Worm (Caenorhabditis elegans) whole organism, L3 larva: ENCODE data around the gene C05D10.4.

Source experiments
- aly-2 ChIP-seq: fragments of 150-350 bp; optimal IDR thresholded peaks from 2 replicates; lab custom pipeline; 2014; ENCODE audit warnings: missing biosample characterization, missing genetic modification characterization
- ceh-16 ChIP-seq: sonication (generic microtip); optimal IDR thresholded peaks from 2 replicates; lab custom pipeline; 2017; ENCODE audit warnings: missing biosample characterization, missing genetic modification characterization
- ceh-82 ChIP-seq: fragments of 150-350 bp; optimal IDR thresholded peaks from 2 replicates; lab custom pipeline; 2014; ENCODE audit warnings: missing biosample characterization, missing genetic modification characterization
- egl-27 ChIP-seq: sonication (generic microtip); optimal IDR thresholded peaks from 4 replicates; lab custom pipeline; 2017; ENCODE audit warnings: missing biosample characterization, missing genetic modification reagents, missing genetic modification characterization
- elt-1 ChIP-seq: fragments of 150-350 bp; optimal IDR thresholded peaks from 2 replicates; lab custom pipeline; 2014; ENCODE audit warnings: missing biosample characterization, missing genetic modification characterization
- fkh-2 ChIP-seq: fragments of 150-350 bp; optimal IDR thresholded peaks from 2 replicates; lab custom pipeline; 2014; ENCODE audit warnings: missing biosample characterization, missing genetic modification reagents, missing genetic modification characterization
- lin-15B ChIP-seq: fragments of 150-350 bp; optimal IDR thresholded peaks from 2 replicates; lab custom pipeline; 2014; ENCODE audit warnings: missing biosample characterization, missing genetic modification characterization
- lin-39 ChIP-seq: fragments of 150-350 bp; optimal IDR thresholded peaks from 2 replicates; lab custom pipeline; 2018; ENCODE audit warnings: missing biosample characterization, missing genetic modification reagents, missing genetic modification characterization
- nhr-237 ChIP-seq: fragments of 150-350 bp; optimal IDR thresholded peaks from 2 replicates; lab custom pipeline; 2014; ENCODE audit warnings: missing biosample characterization, missing genetic modification characterization
- nhr-25 ChIP-seq: sonication (generic microtip); optimal IDR thresholded peaks from 2 replicates; lab custom pipeline; 2017; ENCODE audit warnings: missing biosample characterization, missing genetic modification characterization
- unc-39 ChIP-seq: sonication (generic microtip); optimal IDR thresholded peaks from 4 replicates; lab custom pipeline; 2017; ENCODE audit warnings: missing biosample characterization, missing genetic modification characterization
- zag-1 ChIP-seq: fragments of 150-350 bp; optimal IDR thresholded peaks from 2 replicates; lab custom pipeline; 2014; ENCODE audit warnings: missing biosample characterization, missing genetic modification characterization

DNA sequence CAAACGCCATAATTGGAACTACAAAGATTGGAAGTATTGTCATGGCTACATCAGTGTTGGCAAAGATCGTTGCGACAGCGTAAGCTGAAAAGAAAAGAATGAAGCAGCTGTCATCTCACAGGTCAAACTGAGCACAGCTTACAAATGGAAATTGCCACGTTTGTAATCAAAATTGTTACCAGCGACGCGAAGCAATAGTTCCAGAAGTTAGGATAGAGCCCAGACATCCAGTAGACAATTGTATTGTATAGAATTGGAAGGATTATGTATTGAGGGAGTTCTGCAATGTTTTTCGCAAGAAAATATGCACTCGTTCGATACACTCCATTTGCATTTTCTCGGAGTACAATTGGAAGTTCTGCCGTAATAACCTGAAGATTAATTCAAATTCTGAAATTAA is 17.4 kb downstream of the C05D10.4 start:
- no peak for TF ChIP-seq lin-15B
- no peak for TF ChIP-seq zag-1 (tag; lab: Kevin White, UChicago)
- no peak for TF ChIP-seq ceh-82
- TF ChIP-seq aly-2 (tag; lab: Kevin White, UChicago) = no peak
- no peak for TF ChIP-seq ceh-16 (tag; lab: Kevin White, UChicago)
- no peak for TF ChIP-seq nhr-25 (tag; lab: Kevin White, UChicago)
- TF ChIP-seq egl-27 (tag; lab: Kevin White, UChicago) = no peak
- no peak for TF ChIP-seq lin-39
- TF ChIP-seq unc-39 (tag; lab: Kevin White, UChicago) = no peak
- TF ChIP-seq fkh-2 = no peak
- TF ChIP-seq elt-1 (tag; lab: Kevin White, UChicago) = no peak
- no peak for TF ChIP-seq nhr-237 (tag; lab: Kevin White, UChicago)
